Worm (Caenorhabditis elegans) whole organism, L2 larva: ENCODE results near the gene R12B2.6.

Experiments
- Y55F3AM.14 ChIP-seq: fragments of 200-800 bp; sonication (Bioruptor generic); optimal IDR thresholded peaks from 2 replicates; lab custom pipeline; 2018; ENCODE audit warnings: mild to moderate bottlenecking, missing genetic modification characterization, missing compliant biosample characterization
- ZK546.5 ChIP-seq: sonication (generic microtip); optimal IDR thresholded peaks from 2 replicates; lab custom pipeline; 2017; ENCODE audit warnings: missing biosample characterization, missing genetic modification characterization
- aly-2 ChIP-seq: fragments of 150-350 bp; optimal IDR thresholded peaks from 2 replicates; lab custom pipeline; 2014; ENCODE audit warnings: missing biosample characterization, missing genetic modification characterization
- mdl-1 ChIP-seq, 2 experiments: fragments of 150-350 bp in 1 of 2; sonication (generic microtip) in 1 of 2; optimal IDR thresholded peaks; 2 replicates each; lab custom pipeline; 2017; ENCODE audit warnings: missing biosample characterization in 2 of 2, missing genetic modification characterization in 2 of 2
- nhr-11 ChIP-seq: fragments of 150-350 bp; optimal IDR thresholded peaks from 2 replicates; lab custom pipeline; 2014; ENCODE audit warnings: missing biosample characterization, missing genetic modification characterization
- nhr-12 ChIP-seq: fragments of 150-350 bp; optimal IDR thresholded peaks from 2 replicates; lab custom pipeline; 2014; ENCODE audit warnings: missing biosample characterization, missing genetic modification characterization
- unc-62 ChIP-seq: fragments of 150-350 bp; optimal IDR thresholded peaks from 2 replicates; lab custom pipeline; 2014; ENCODE audit warnings: missing biosample characterization, missing genetic modification reagents, missing genetic modification characterization
- zag-1 ChIP-seq: fragments of 150-350 bp; optimal IDR thresholded peaks from 2 replicates; lab custom pipeline; 2014; ENCODE audit warnings: missing biosample characterization, missing genetic modification characterization
- ztf-11 ChIP-seq: sonication (generic microtip); optimal IDR thresholded peaks from 2 replicates; lab custom pipeline; 2017; ENCODE audit warnings: missing biosample characterization, missing genetic modification characterization
- ztf-4 ChIP-seq: fragments of 150-350 bp; optimal IDR thresholded peaks from 2 replicates; lab custom pipeline; 2014; ENCODE audit warnings: missing biosample characterization, missing genetic modification characterization

DNA sequence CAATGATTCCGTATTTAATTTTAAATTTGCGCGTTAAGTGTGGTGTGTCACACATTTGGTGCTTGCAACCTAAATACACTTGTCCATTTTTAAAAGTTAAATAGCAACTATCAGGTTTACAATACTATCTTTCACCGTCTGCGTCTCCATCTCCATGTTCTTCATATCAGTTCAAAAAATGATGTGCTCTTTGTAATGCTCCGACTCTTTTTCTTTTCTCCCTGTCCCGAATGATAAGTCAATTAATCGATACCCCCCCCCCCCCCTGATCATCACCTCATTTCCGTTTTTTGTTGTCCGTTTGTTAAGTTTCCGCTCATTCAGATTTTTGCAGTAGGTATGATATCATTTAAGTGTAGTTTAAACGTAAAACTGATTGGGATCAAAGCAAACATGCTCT lies 19.9 kb downstream of the R12B2.6 start:
- TF ChIP-seq nhr-12: no peak
- TF ChIP-seq mdl-1 (tag; optimal IDR thresholded peaks at IDR 0.05; lab: Kevin White, UChicago): no peak
- no peak for TF ChIP-seq ztf-4
- no peak for TF ChIP-seq unc-62
- TF ChIP-seq aly-2 (tag; lab: Kevin White, UChicago): no peak
- no peak for TF ChIP-seq ztf-11 (tag; lab: Kevin White, UChicago)
- TF ChIP-seq Y55F3AM.14 (GFP tag; lab: Kevin White, UChicago): no peak
- no peak for TF ChIP-seq nhr-11
- no peak for TF ChIP-seq ZK546.5
- TF ChIP-seq zag-1 (tag; lab: Kevin White, UChicago): no peak
